Fruit fly (Drosophila melanogaster): ENCODE data around the gene Mulk.

- TF ChIP-seq CG32121 (GFP tag; IDR thresholded peaks at IDR 0.05) (no peak), Pif1B (GFP tag; optimal IDR thresholded peaks at IDR 0.05) (no peak), CG10348 (GFP tag; IDR thresholded peaks at IDR 0.05) (no peak), EcR (GFP tag; optimal IDR thresholded peaks at IDR 0.05) (no peak), CG8159 (tag; optimal IDR thresholded peaks at IDR 0.05) (no peak), CG13204 (GFP tag; optimal IDR thresholded peaks at IDR 0.05) (no peak), Snoo (tag; optimal IDR thresholded peaks at IDR 0.05) (no peak), CG34367 (tag; optimal IDR thresholded peaks at IDR 0.05) (no peak), CG9948 (tag; optimal IDR thresholded peaks at IDR 0.05) (no peak), CG12605 (GFP tag; IDR thresholded peaks at IDR 0.05) (no peak)
Measured at dm6 chr2L:10272224-10272623, 2.4 kb downstream of the Mulk start, which contains the start of gene trk.

Measured in whole organism, pupa.